Fruit fly (Drosophila melanogaster) whole organism, adult: ENCODE results near the gene CG18661.

Experiments
- CG14711 ChIP-seq: fragments of 200-800 bp; sonication (Bioruptor generic); optimal IDR thresholded peaks from 2 replicates; lab custom pipeline; 2018; ENCODE audit warnings: missing biosample characterization, mild to moderate bottlenecking, missing genetic modification characterization, moderate library complexity
- CG1620 ChIP-seq: fragments of 200-800 bp; sonication (Bioruptor generic); optimal IDR thresholded peaks from 2 replicates; lab custom pipeline; 2016; ENCODE audit warnings: missing biosample characterization, missing genetic modification characterization
- CG7045 ChIP-seq: fragments of 200-800 bp; sonication (Bioruptor generic); optimal IDR thresholded peaks from 2 replicates; lab custom pipeline; 2017; ENCODE audit warnings: missing biosample characterization, mild to moderate bottlenecking, missing genetic modification characterization
- Clk ChIP-seq: fragments of 200-800 bp; sonication (Bioruptor generic); optimal IDR thresholded peaks from 2 replicates; lab custom pipeline; 2017; ENCODE audit warnings: missing biosample characterization, missing genetic modification characterization
- Hr96 ChIP-seq: fragments of 200-800 bp; sonication (Bioruptor generic); optimal IDR thresholded peaks from 2 replicates; lab custom pipeline; 2016; ENCODE audit warnings: missing biosample characterization, missing genetic modification characterization
- cic ChIP-seq: fragments of 200-800 bp; sonication (Bioruptor generic); optimal IDR thresholded peaks from 2 replicates; lab custom pipeline; 2017; ENCODE audit warnings: missing biosample characterization, mild to moderate bottlenecking, missing genetic modification characterization, moderate library complexity
- cnc ChIP-seq, 2 experiments: fragments of >200 bp; optimal IDR thresholded peaks; 2 replicates each; lab custom pipeline; 2017
- ovo ChIP-seq: fragments of 200-800 bp; sonication (Bioruptor generic); optimal IDR thresholded peaks from 2 replicates; lab custom pipeline; 2016; ENCODE audit warnings: missing biosample characterization, missing genetic modification characterization

DNA sequence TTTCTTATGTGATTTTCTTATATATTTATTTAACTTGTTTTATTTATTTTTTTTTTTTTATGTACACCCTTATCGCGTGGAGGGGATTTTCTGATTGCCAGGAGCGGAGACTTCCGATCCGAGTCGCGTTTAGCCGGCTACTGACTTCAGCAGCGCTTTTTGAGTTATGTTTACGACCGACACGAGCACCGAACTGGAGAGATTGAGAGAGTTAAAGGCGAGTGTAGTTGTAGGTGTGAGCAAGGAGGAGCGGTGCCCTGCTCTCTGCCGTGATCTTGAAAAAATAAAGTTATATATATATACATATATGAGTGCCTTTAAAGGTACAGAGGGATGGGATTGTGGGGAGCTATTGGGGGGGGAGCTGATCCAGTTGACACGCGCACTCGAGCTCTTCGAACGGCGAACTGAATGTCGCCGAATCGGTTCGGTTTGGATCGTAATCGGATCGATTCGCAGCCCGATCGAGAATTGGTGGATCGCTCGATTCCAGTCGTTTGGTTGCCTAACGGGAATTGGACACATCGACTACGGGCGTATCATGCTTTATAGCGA, 8.3 kb upstream of the CG18661 start, which contains the start of gene rost:
- no peak for TF ChIP-seq Clk
- peak; percentile 80 for TF ChIP-seq ovo (GFP tag; lab: Kevin White, UChicago)
- TF ChIP-seq CG14711 (tag; lab: Kevin White, UChicago), result no peak
- no peak for TF ChIP-seq Hr96 (GFP tag; lab: Kevin White, UChicago)
- no peak for TF ChIP-seq CG1620 (GFP tag; lab: Kevin White, UChicago)
- no peak for TF ChIP-seq cic (GFP tag; lab: Kevin White, UChicago)
- no peak for TF ChIP-seq cnc (optimal IDR thresholded peaks at IDR 0.05; lab: Kevin White, UChicago)
- no peak for TF ChIP-seq CG7045 (GFP tag; lab: Kevin White, UChicago)
